Fruit fly (Drosophila melanogaster): ENCODE measurements around the gene Tom70.

Tom70 gene

DNA sequence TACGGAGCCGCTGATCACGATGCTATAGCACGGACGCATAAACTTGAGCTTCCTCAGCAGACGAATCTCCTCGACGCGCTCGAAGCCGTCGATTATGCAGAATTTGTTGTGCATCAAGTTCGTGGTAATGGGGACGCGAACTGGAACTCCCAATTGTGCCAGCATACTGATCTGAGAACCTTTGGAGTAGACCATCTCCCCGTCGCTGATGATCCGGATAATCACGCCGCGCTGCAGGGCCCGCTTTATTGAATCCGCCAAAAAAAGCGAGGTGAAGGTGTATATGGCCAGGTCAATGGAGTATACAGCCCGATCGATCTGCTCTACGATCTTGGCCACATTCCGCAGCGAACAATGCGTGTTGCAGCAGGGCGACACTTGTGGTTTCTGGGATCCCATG lies 49.1 kb downstream of the Tom70 start:
- no peak for TF ChIP-seq Dfd (GFP tag; optimal IDR thresholded peaks at IDR 0.05)
- no peak for TF ChIP-seq dmrt93B (GFP tag; optimal IDR thresholded peaks at IDR 0.05)
- no peak for TF ChIP-seq sage (GFP tag; optimal IDR thresholded peaks at IDR 0.05)
- no peak for TF ChIP-seq fru (GFP tag; optimal IDR thresholded peaks at IDR 0.05)
- TF ChIP-seq tai (GFP tag; optimal IDR thresholded peaks at IDR 0.05) = no peak
- no peak for TF ChIP-seq Jra (GFP tag; optimal IDR thresholded peaks at IDR 0.05)
- TF ChIP-seq OdsH (GFP tag; optimal IDR thresholded peaks at IDR 0.05) = no peak
- TF ChIP-seq jim (GFP tag; optimal IDR thresholded peaks at IDR 0.05) = no peak
- no peak for TF ChIP-seq sv (GFP tag; optimal IDR thresholded peaks at IDR 0.05)
- no peak for TF ChIP-seq usp (GFP tag; optimal IDR thresholded peaks at IDR 0.05)

DNA sequence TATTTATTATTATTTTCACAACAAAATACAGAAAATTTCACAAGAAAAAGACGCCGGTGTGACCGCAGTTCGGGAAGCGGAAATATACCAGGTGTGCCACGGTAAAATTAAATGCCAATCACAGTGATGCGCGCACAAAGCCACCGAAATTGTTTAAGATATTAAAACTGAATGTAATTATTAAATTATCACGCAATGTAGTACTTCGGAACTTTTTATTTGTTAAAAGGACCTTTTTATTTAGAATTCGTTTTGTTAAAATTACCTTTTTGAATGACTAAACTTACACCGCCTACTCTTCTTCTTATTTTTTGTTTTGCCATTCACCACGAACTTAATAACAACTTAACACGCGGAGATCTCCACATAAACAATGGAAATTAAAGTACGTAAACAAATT lies 50.4 kb downstream of the Tom70 start, which contains the start of the genes CG6686 and CG34163:
CG6686 (minus strand) TSS at position 95 of the 400 bp plus-strand sequence.
CG34163 (plus strand) TSS at position 326 of the 400 bp plus-strand sequence.
- TF ChIP-seq ey (GFP tag; optimal IDR thresholded peaks at IDR 0.05) = peak; percentile 59
- TF ChIP-seq Myc (optimal IDR thresholded peaks at IDR 0.05) = peak; percentile 77
- peak; percentile 45 for TF ChIP-seq psq (GFP tag; optimal IDR thresholded peaks at IDR 0.05)
- TF ChIP-seq Hnf4 (GFP tag; optimal IDR thresholded peaks at IDR 0.05) = no peak
- peak; percentile 19 for TF ChIP-seq GATAd (GFP tag; optimal IDR thresholded peaks at IDR 0.05)
- TF ChIP-seq pan (optimal IDR thresholded peaks at IDR 0.05) = no peak
- no peak for TF ChIP-seq Rel (GFP tag; optimal IDR thresholded peaks at IDR 0.05)
- peak; percentile 15 for TF ChIP-seq Rel (tag; optimal IDR thresholded peaks at IDR 0.05)
- TF ChIP-seq HLH106 (tag; optimal IDR thresholded peaks at IDR 0.05) = peak; percentile 47
- TF ChIP-seq OdsH (GFP tag; optimal IDR thresholded peaks at IDR 0.05) = peak; percentile 50
- TF ChIP-seq Mio (GFP tag; optimal IDR thresholded peaks at IDR 0.05) = no peak

All from whole organism, wandering third instar larva.